Worm (Caenorhabditis elegans) whole organism, L4 larva: ENCODE measurements around the gene enu-3.6.

ENCODE experiments used
- D1046.2 ChIP-seq: fragments of 200-800 bp; sonication (Bioruptor generic); IDR thresholded peaks from 2 replicates; pipeline ENCODE4 v1.3.6; 2022; ENCODE audit warnings: missing genetic modification characterization, missing compliant biosample characterization
- F10B5.3 ChIP-seq: sonication (generic microtip); optimal IDR thresholded peaks from 2 replicates; lab custom pipeline; 2016; ENCODE audit warnings: mild to moderate bottlenecking, missing genetic modification characterization, missing compliant biosample characterization
- F26F4.8 ChIP-seq: fragments of 200-800 bp; sonication (Bioruptor generic); conservative IDR thresholded peaks from 2 replicates; pipeline ENCODE4 v1.3.6; 2022; ENCODE audit warnings: missing genetic modification characterization, missing compliant biosample characterization
- T26A8.4 ChIP-seq: fragments of 200-800 bp; sonication (Bioruptor generic); IDR thresholded peaks from 2 replicates; pipeline ENCODE4 v1.3.6; 2022; ENCODE audit warnings: missing genetic modification characterization, missing compliant biosample characterization
- Y105C5A.15 ChIP-seq: fragments of 200-800 bp; sonication (Bioruptor generic); IDR thresholded peaks from 2 replicates; pipeline ENCODE4 v1.3.6; 2022; ENCODE audit warnings: missing genetic modification characterization, missing compliant biosample characterization
- Y75B8A.6 ChIP-seq: fragments of 200-800 bp; sonication (Bioruptor generic); IDR thresholded peaks from 2 replicates; pipeline ENCODE4 v1.3.6; 2022; ENCODE audit warnings: missing genetic modification reagents, missing genetic modification characterization, missing compliant biosample characterization
- ZK337.2 ChIP-seq: fragments of 200-800 bp; sonication (Bioruptor generic); IDR thresholded peaks from 2 replicates; pipeline ENCODE4 v1.3.6; 2022; ENCODE audit warnings: missing genetic modification reagents, missing genetic modification characterization, missing compliant biosample characterization
- ZK546.5 ChIP-seq, 2 experiments: sonication (generic microtip); optimal IDR thresholded peaks; 2 replicates each; lab custom pipeline; 2017; ENCODE audit warnings: missing biosample characterization in 2 of 2, missing genetic modification characterization in 2 of 2
- aha-1 ChIP-seq: fragments of 150-350 bp; peaks from one replicate; lab custom pipeline; 2014; ENCODE audit warnings: missing biosample characterization, missing genetic modification characterization
- aly-2 ChIP-seq: sonication (generic microtip); optimal IDR thresholded peaks from 2 replicates; lab custom pipeline; 2018; ENCODE audit warnings: missing biosample characterization, missing genetic modification characterization
- ama-1 ChIP-seq: fragments of 150-350 bp; optimal IDR thresholded peaks from 2 replicates; lab custom pipeline; 2014; ENCODE audit warnings: inconsistent platforms, mixed read lengths
- ceh-32 ChIP-seq: sonication (generic microtip); optimal IDR thresholded peaks from 2 replicates; lab custom pipeline; 2016; ENCODE audit warnings: mild to moderate bottlenecking, missing genetic modification characterization, missing compliant biosample characterization; ENCODE audit not compliant: poor library complexity
- ceh-44 ChIP-seq: fragments of 200-800 bp; sonication (Bioruptor generic); IDR thresholded peaks from 2 replicates; pipeline ENCODE4 v1.3.6; 2022; ENCODE audit warnings: missing genetic modification reagents, missing genetic modification characterization, missing compliant biosample characterization
- ceh-62 ChIP-seq: sonication (generic microtip); optimal IDR thresholded peaks from 2 replicates; lab custom pipeline; 2017; ENCODE audit warnings: missing biosample characterization, missing genetic modification characterization
- ctbp-1 ChIP-seq: fragments of 200-800 bp; sonication (Bioruptor generic); IDR thresholded peaks from 2 replicates; pipeline ENCODE4 v1.3.6; 2022; ENCODE audit warnings: missing genetic modification reagents, missing genetic modification characterization, missing compliant biosample characterization
- daf-12 ChIP-seq: fragments of 150-350 bp; optimal IDR thresholded peaks from 2 replicates; lab custom pipeline; 2014; ENCODE audit warnings: missing biosample characterization, missing genetic modification reagents, missing genetic modification characterization
- daf-16 ChIP-seq, 3 experiments: sonication (generic microtip); optimal IDR thresholded peaks; 2 replicates each; lab custom pipeline; 2016 to 2017; ENCODE audit warnings: missing genetic modification characterization in 3 of 3, missing genetic modification reagents in 3 of 3, mild to moderate bottlenecking in 2 of 3, missing compliant biosample characterization in 2 of 3, missing biosample characterization in 1 of 3, moderate library complexity in 1 of 3
- dmd-6 ChIP-seq: fragments of 200-800 bp; sonication (Bioruptor generic); IDR thresholded peaks from 2 replicates; pipeline ENCODE4 v1.3.6; 2022; ENCODE audit warnings: missing genetic modification reagents, missing genetic modification characterization, missing compliant biosample characterization
- dmd-9 ChIP-seq: fragments of 200-800 bp; sonication (Bioruptor generic); IDR thresholded peaks from 2 replicates; pipeline ENCODE4 v1.3.6; 2022; ENCODE audit warnings: missing genetic modification reagents, missing genetic modification characterization, missing compliant biosample characterization
- dpl-1 ChIP-seq: fragments of 150-350 bp; optimal IDR thresholded peaks from 2 replicates; lab custom pipeline; 2014; ENCODE audit warnings: missing biosample characterization, missing genetic modification reagents, missing genetic modification characterization
- egl-43 ChIP-seq: fragments of 200-800 bp; sonication (Bioruptor generic); IDR thresholded peaks from 2 replicates; pipeline ENCODE4 v1.3.6; 2022; ENCODE audit warnings: missing genetic modification reagents, missing genetic modification characterization, missing compliant biosample characterization
- hif-1 ChIP-seq, 2 experiments: sonication (generic microtip); optimal IDR thresholded peaks; 2 replicates each; lab custom pipeline; 2016 to 2017; ENCODE audit warnings: missing compliant biosample characterization in 2 of 2, missing genetic modification characterization in 2 of 2, missing genetic modification reagents in 2 of 2, missing genotype in 2 of 2, mild to moderate bottlenecking in 1 of 2
- hlh-11 ChIP-seq: fragments of 200-800 bp; sonication (Bioruptor generic); optimal IDR thresholded peaks from 2 replicates; lab custom pipeline; 2018; ENCODE audit warnings: mild to moderate bottlenecking, missing genetic modification characterization, missing compliant biosample characterization
- hlh-30 ChIP-seq: sonication (generic microtip); optimal IDR thresholded peaks from 2 replicates; lab custom pipeline; 2017; ENCODE audit warnings: antibody characterized with exemption, mild to moderate bottlenecking, missing genetic modification characterization, missing compliant biosample characterization; ENCODE audit not compliant: insufficient read depth
- hmg-1.1 ChIP-seq: fragments of 200-800 bp; sonication (Bioruptor generic); IDR thresholded peaks from 2 replicates; pipeline ENCODE4 v1.3.6; 2022; ENCODE audit warnings: missing genetic modification reagents, missing genetic modification characterization, missing compliant biosample characterization
- jun-1 ChIP-seq: fragments of 150-350 bp; optimal IDR thresholded peaks from 2 replicates; lab custom pipeline; 2014; ENCODE audit warnings: missing biosample characterization, missing genetic modification reagents, missing genetic modification characterization
- lim-7 ChIP-seq: fragments of 200-800 bp; sonication (Bioruptor generic); IDR thresholded peaks from 2 replicates; pipeline ENCODE4 v1.3.6; 2022; ENCODE audit warnings: missing genetic modification characterization, missing compliant biosample characterization
- lin-15B ChIP-seq: fragments of 150-350 bp; sonication (generic microtip); optimal IDR thresholded peaks from 3 replicates; lab custom pipeline; 2014; ENCODE audit warnings: missing biosample characterization, missing genetic modification characterization
- lin-38 ChIP-seq: fragments of 200-800 bp; sonication (Bioruptor generic); IDR thresholded peaks from 2 replicates; pipeline ENCODE4 v1.3.6; 2022; ENCODE audit warnings: missing genetic modification reagents, missing genetic modification characterization, missing compliant biosample characterization
- lin-39 ChIP-seq: fragments of 150-350 bp; optimal IDR thresholded peaks from 2 replicates; lab custom pipeline; 2014; ENCODE audit warnings: missing biosample characterization, missing genetic modification reagents, missing genetic modification characterization
- lir-3 ChIP-seq: sonication (generic microtip); optimal IDR thresholded peaks from 2 replicates; lab custom pipeline; 2016; ENCODE audit warnings: mild to moderate bottlenecking, missing genetic modification characterization, missing compliant biosample characterization
- lsy-2 ChIP-seq, 2 experiments: fragments of 150-350 bp in 1 of 2; sonication (generic microtip) in 1 of 2; optimal IDR thresholded peaks; 2 replicates each; lab custom pipeline; 2014 to 2017; ENCODE audit warnings: missing biosample characterization in 2 of 2, missing genetic modification characterization in 2 of 2
- madf-5 ChIP-seq, 2 experiments: fragments of 200-800 bp; sonication (Bioruptor generic); IDR thresholded peaks; 2 replicates each; pipeline ENCODE4 v1.3.6; 2022; ENCODE audit warnings: missing compliant biosample characterization in 2 of 2, missing genetic modification characterization in 2 of 2
- mdt-29 ChIP-seq: fragments of 200-800 bp; sonication (Bioruptor generic); IDR thresholded peaks from 2 replicates; pipeline ENCODE4 v1.3.6; 2022; ENCODE audit warnings: missing genetic modification reagents, missing genetic modification characterization, missing compliant biosample characterization
- mes-2 ChIP-seq: sonication (generic microtip); optimal IDR thresholded peaks from 2 replicates; lab custom pipeline; 2016; ENCODE audit warnings: missing genotype, mild to moderate bottlenecking, missing genetic modification characterization, missing compliant biosample characterization; ENCODE audit not compliant: poor library complexity, severe bottlenecking
- nhr-102 ChIP-seq: sonication (generic microtip); optimal IDR thresholded peaks from 2 replicates; lab custom pipeline; 2016; ENCODE audit warnings: mild to moderate bottlenecking, missing genetic modification characterization, moderate library complexity, missing compliant biosample characterization
- nhr-11 ChIP-seq: fragments of 150-350 bp; optimal IDR thresholded peaks from 2 replicates; lab custom pipeline; 2014; ENCODE audit warnings: missing biosample characterization, missing genetic modification characterization
- nhr-237 ChIP-seq: sonication (generic microtip); optimal IDR thresholded peaks from 2 replicates; lab custom pipeline; 2017; ENCODE audit warnings: missing biosample characterization, missing genetic modification characterization
- nhr-28 ChIP-seq: fragments of 150-350 bp; optimal IDR thresholded peaks from 2 replicates; lab custom pipeline; 2014; ENCODE audit warnings: missing biosample characterization, missing genetic modification characterization
- pha-4 ChIP-seq, 2 experiments: fragments of 150-350 bp in 1 of 2; fragments of 200-800 bp in 1 of 2; sonication (Bioruptor generic) in 1 of 2; IDR thresholded peaks in 1 of 2; optimal IDR thresholded peaks in 1 of 2; 2 replicates each; pipeline versions ENCODE4 v1.3.6 to Lab custom; 2014 to 2022; ENCODE audit warnings: missing genetic modification characterization in 2 of 2, missing genetic modification reagents in 2 of 2, missing biosample characterization in 1 of 2, missing compliant biosample characterization in 1 of 2
- saeg-2 ChIP-seq: fragments of 200-800 bp; sonication (Bioruptor generic); IDR thresholded peaks from 2 replicates; pipeline ENCODE4 v1.3.6; 2022; ENCODE audit warnings: missing genetic modification reagents, missing genetic modification characterization, missing compliant biosample characterization
- sdz-12 ChIP-seq: fragments of 200-800 bp; sonication (Bioruptor generic); optimal IDR thresholded peaks from 2 replicates; lab custom pipeline; 2018; ENCODE audit warnings: mild to moderate bottlenecking, missing genetic modification characterization, missing compliant biosample characterization
- set-16 ChIP-seq: fragments of 200-800 bp; sonication (Bioruptor generic); IDR thresholded peaks from 2 replicates; pipeline ENCODE4 v1.3.6; 2022; ENCODE audit warnings: missing genetic modification reagents, missing genetic modification characterization, missing compliant biosample characterization
- spr-1 ChIP-seq: sonication (generic microtip); optimal IDR thresholded peaks from 2 replicates; lab custom pipeline; 2016; ENCODE audit warnings: mild to moderate bottlenecking, missing genetic modification characterization, missing compliant biosample characterization
- unc-39 ChIP-seq: sonication (generic microtip); optimal IDR thresholded peaks from 2 replicates; lab custom pipeline; 2017; ENCODE audit warnings: missing biosample characterization, missing genetic modification characterization
- unc-62 ChIP-seq, 3 experiments: fragments of 150-350 bp in 1 of 3; sonication (generic microtip); optimal IDR thresholded peaks in 2 of 3; peaks in 1 of 3; 1 replicate in 1 of 3; 2 replicates in 2 of 3; lab custom pipeline; 2014 to 2017; ENCODE audit warnings: missing biosample characterization in 3 of 3, missing genetic modification characterization in 3 of 3, missing genetic modification reagents in 3 of 3, missing genotype in 1 of 3
- zip-11 ChIP-seq: fragments of 200-800 bp; sonication (Bioruptor generic); IDR thresholded peaks from 2 replicates; pipeline ENCODE4 v1.3.6; 2022; ENCODE audit warnings: missing genetic modification characterization, missing compliant biosample characterization
- ztf-7 ChIP-seq: fragments of 150-350 bp; optimal IDR thresholded peaks from 2 replicates; lab custom pipeline; 2014; ENCODE audit warnings: missing biosample characterization, missing genetic modification characterization

Gene enu-3.6

ce11 chrIII:10711192-10711673 is 39.0 kb upstream of the enu-3.6 start, which contains the start of gene W09D10.5 (continued):
- TF ChIP-seq lir-3 = no peak
- TF ChIP-seq unc-62 (GFP tag; optimal IDR thresholded peaks at IDR 0.05 in 1 of 2; lab: Kevin White, UChicago) = peak in 1 of 2 experiments; percentile 62
- TF ChIP-seq unc-62 (tag; optimal IDR thresholded peaks at IDR 0.05; lab: Kevin White, UChicago) = no peak
- TF ChIP-seq set-16 (GFP tag; lab: Robert Waterston, UW) = no peak
- TF ChIP-seq hif-1 (tag; optimal IDR thresholded peaks at IDR 0.05; lab: Kevin White, UChicago) = peak in 1 of 2 experiments; percentile 55
- peak; percentile 84 for TF ChIP-seq ama-1 (lab: Kevin White, UChicago)
- peak; percentile 25 for TF ChIP-seq spr-1 (tag; lab: Kevin White, UChicago)
- no peak for TF ChIP-seq unc-39 (tag; lab: Kevin White, UChicago)
- TF ChIP-seq nhr-11 (tag; lab: Kevin White, UChicago) = peak; percentile 46
- no peak for TF ChIP-seq ZK337.2
- no peak for TF ChIP-seq daf-16 (GFP tag; optimal IDR thresholded peaks at IDR 0.05; lab: Kevin White, UChicago)
- peak; percentile 79 for TF ChIP-seq daf-16 (tag; optimal IDR thresholded peaks at IDR 0.05; lab: Kevin White, UChicago)

ce11 chrIII:10714541-10714940 is 35.7 kb upstream of the enu-3.6 start:
- TF ChIP-seq ama-1 (lab: Kevin White, UChicago) = no peak
- no peak for TF ChIP-seq ZK546.5 (tag; optimal IDR thresholded peaks at IDR 0.05; lab: Kevin White, UChicago)
- no peak for TF ChIP-seq madf-5 (GFP tag; IDR thresholded peaks at IDR 0.05; lab: Robert Waterston, UW)
- no peak for TF ChIP-seq ceh-62 (tag; lab: Kevin White, UChicago)
- TF ChIP-seq daf-12 (tag; lab: Kevin White, UChicago) = no peak
- TF ChIP-seq dmd-6 (GFP tag; lab: Robert Waterston, UW) = 0 out of 2 replicates have a peak, but pooled peaks have one; percentile 15
- no peak for TF ChIP-seq aly-2
- no peak for TF ChIP-seq F10B5.3 (tag; lab: Kevin White, UChicago)
- no peak for TF ChIP-seq D1046.2 (GFP tag; lab: Robert Waterston, UW)
- TF ChIP-seq nhr-102 (tag; lab: Kevin White, UChicago) = no peak
- no peak for TF ChIP-seq zip-11 (GFP tag; lab: Robert Waterston, UW)
- peak; percentile 68 for TF ChIP-seq sdz-12 (GFP tag; lab: Kevin White, UChicago)
- no peak for TF ChIP-seq jun-1 (tag; lab: Kevin White, UChicago)
- no peak for TF ChIP-seq ceh-44
- 0 out of 2 replicates have a peak, but pooled peaks have one; percentile 16 for TF ChIP-seq ctbp-1 (GFP tag; lab: Robert Waterston, UW)
- TF ChIP-seq Y75B8A.6 = no peak
- TF ChIP-seq hlh-11 (tag; lab: Kevin White, UChicago) = no peak
- no peak for TF ChIP-seq hmg-1.1 (GFP tag; lab: Robert Waterston, UW)
- TF ChIP-seq hlh-30 (tag; lab: Kevin White, UChicago) = no peak
- no peak for TF ChIP-seq lin-38
- no peak for TF ChIP-seq mdt-29 (GFP tag; lab: Robert Waterston, UW)
- TF ChIP-seq dpl-1 (GFP tag; lab: Kevin White, UChicago) = no peak
- TF ChIP-seq ceh-32 (tag; lab: Kevin White, UChicago) = no peak
- no peak for TF ChIP-seq nhr-28 (tag; lab: Kevin White, UChicago)
- peak; percentile 44; the same call in 1 of the 2 replicates for TF ChIP-seq egl-43
- peak; percentile 29; the same call in 1 of the 2 replicates for TF ChIP-seq T26A8.4
- no peak for TF ChIP-seq aha-1 (tag; lab: Kevin White, UChicago)
- TF ChIP-seq lim-7 = no peak
- no peak for TF ChIP-seq lin-15B (tag; lab: Kevin White, UChicago)
- TF ChIP-seq Y105C5A.15 (GFP tag; lab: Robert Waterston, UW) = no peak
- TF ChIP-seq nhr-237 = no peak
- TF ChIP-seq lin-39 (tag; lab: Kevin White, UChicago) = no peak
- TF ChIP-seq mes-2 (tag; lab: Kevin White, UChicago) = no peak
- no peak for TF ChIP-seq F26F4.8
- peak in 1 of 2 experiments; percentile 10 for TF ChIP-seq lsy-2 (tag; optimal IDR thresholded peaks at IDR 0.05; lab: Kevin White, UChicago)
- TF ChIP-seq dmd-9 (GFP tag; lab: Robert Waterston, UW) = 0 out of 2 replicates have a peak, but pooled peaks have one; percentile 6
- no peak for TF ChIP-seq saeg-2 (GFP tag; lab: Robert Waterston, UW)
- no peak for TF ChIP-seq pha-4 (GFP tag; IDR thresholded peaks at IDR 0.05; lab: Robert Waterston, UW)
- TF ChIP-seq pha-4 (tag; optimal IDR thresholded peaks at IDR 0.05; lab: Kevin White, UChicago) = no peak
- no peak for TF ChIP-seq spr-1 (tag; lab: Kevin White, UChicago)
- no peak for TF ChIP-seq ztf-7 (tag; lab: Kevin White, UChicago)
